Fruit fly (Drosophila melanogaster) S2 (cell line): ENCODE measurements around the gene CG9386.

ENCODE experiments used
- CG8478 ChIP-seq: fragments of >200 bp; optimal IDR thresholded peaks from 2 replicates; lab custom pipeline; 2018
- CTCF ChIP-seq, 2 experiments: fragments of >200 bp; optimal IDR thresholded peaks; 2 replicates each; lab custom pipeline; 2018

Gene CG9386

DNA sequence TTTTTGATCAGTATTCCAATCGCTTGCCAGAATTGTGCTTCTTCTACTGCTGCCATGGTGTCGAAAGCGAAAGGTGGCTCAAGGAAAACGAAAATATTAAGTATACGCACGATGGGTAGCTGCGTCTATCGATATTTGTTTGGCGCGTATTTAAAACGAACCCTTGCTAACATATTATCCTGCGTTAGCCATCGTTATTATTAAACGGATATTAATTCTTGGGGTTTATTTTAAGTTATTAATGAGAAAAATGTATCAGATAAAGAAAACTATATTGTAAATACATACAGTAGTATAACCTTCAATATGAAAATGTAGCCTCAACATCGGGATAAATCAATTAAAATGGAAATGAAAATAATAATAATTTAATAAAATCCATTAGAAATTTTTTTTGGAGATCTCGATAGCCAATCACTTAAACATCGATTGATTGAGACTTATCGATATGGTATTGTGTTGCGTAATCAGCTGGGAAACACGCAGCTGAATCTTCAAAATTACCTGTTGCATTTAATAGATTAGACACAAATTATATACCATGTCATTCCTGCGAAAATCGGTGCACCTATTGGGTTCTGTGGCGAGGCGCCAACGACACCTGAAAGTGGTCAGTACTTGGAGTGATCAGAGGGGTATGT is at the start of gene CG9386, which contains the start of gene BckdhA:
Gene CG9386, minus strand, starts transcription at position 75 of the 641 bp plus-strand sequence.
Gene BckdhA, plus strand, starts transcription at position 452 of the 641 bp plus-strand sequence.
- TF ChIP-seq CTCF (optimal IDR thresholded peaks at IDR 0.05; lab: Kevin White, UChicago) (no peak), CG8478 (lab: Kevin White, UChicago) (no peak)

DNA sequence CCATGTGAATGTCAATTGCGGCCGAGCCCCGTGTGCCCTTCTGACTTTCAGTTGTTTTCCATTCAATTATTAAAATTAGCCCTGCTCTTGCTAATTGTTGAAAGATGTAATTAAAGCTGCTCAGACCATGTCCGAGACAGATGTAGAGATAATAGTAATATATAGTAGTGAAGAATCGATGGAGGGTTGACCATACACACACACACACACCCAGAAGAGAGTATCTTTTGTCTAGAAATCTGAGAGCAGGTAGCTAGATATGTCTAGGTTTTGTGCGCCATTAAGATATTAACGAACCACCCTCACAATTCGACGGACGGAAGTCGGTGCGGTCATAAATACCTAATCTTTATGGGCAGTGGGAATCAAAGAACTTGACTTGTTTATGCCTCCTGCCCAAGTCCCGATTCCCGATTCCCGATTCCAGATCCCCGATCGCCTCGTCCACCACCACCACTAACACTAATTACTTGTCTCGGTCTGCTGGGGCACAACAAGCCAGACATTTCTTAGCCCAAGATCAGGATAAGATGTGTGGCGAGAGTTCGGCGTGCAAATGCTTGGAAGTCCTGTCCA is 49.3 kb upstream of the CG9386 start:
- no peak for TF ChIP-seq CG8478 (lab: Kevin White, UChicago)

DNA sequence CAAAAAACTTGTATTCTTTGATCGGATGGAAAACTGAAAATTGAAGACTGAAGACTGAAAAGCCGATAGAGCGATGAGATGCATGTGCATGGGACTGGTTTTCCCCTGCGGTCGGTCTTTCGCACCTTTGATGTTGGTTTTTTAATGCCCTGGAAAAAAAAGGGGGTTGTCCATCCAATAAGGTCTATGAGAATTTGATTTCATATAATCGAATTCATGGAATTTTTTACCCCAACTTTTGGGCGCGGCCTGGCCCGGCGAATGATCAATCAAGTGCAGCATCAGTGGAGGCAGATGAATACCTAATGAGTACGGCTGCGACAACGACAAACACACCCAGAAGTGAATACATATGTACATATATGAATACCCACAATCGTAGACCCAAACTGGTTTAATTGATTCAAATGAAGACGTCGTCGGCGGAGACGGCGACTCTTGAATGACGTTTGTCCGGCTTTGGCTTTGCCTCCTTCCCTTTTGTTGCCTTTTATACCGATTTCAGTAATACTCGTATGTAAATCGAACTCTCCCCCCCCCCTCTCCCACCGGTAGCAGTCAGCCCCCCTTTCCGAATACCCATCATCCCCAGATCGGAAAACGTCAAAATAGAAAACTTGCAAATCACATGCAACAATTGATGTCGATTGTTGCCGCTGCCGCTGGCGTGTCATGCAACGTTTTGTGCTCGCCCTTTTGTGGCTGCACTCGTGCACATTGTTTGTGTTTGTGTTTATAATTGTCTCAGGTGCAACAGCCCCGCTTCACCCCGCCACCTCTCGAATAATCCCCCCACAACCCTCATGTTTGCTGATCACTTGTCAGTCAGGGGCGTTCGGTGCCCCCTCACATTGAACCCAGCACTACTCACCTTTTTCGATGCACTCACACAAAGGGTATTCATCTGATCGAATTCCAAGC is 48.1 kb upstream of the CG9386 start:
- TF ChIP-seq CG8478 (lab: Kevin White, UChicago) (no peak), CTCF (optimal IDR thresholded peaks at IDR 0.05; lab: Kevin White, UChicago) (no peak)

DNA sequence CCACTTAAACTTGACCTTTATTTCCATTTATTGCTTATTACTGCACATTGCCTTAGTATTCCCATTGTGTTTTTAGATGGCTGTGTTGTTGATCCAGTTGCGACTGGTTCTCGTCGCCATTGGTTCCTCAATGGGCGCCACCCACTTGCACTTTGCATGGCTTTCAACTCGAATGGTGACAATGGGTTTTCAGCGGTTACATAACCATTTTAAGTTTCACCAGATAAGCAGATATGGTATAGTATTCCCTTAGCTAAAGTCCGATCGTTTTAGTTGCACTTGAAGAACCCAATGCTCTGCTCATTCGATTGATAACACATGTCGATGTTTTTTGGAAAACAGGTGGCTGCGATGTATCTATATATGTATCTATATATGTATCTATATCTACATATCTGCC is 46.7 kb upstream of the CG9386 start:
- TF ChIP-seq CG8478 (lab: Kevin White, UChicago) (no peak), CTCF (optimal IDR thresholded peaks at IDR 0.05; lab: Kevin White, UChicago) (no peak)

DNA sequence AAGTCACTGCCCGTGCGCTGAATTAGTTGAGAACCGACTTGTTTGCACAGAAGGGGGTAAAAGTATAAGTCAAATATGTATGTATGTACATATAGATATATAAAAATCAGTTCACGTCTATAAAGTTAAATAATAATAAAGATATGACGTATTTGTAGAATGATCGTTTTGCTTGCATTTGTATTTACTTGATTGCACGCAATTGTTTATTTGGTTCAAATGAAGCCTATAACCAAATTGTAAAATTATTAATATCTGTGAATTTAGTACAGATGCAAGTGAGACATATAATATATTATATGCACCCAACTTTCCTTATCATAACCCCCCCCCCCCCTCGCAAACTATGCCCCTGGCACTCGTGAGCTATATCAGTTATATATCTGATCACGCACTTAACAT is 45.4 kb upstream of the CG9386 start:
- TF ChIP-seq CTCF (optimal IDR thresholded peaks at IDR 0.05; lab: Kevin White, UChicago), result no peak
- no peak for TF ChIP-seq CG8478 (lab: Kevin White, UChicago)

DNA sequence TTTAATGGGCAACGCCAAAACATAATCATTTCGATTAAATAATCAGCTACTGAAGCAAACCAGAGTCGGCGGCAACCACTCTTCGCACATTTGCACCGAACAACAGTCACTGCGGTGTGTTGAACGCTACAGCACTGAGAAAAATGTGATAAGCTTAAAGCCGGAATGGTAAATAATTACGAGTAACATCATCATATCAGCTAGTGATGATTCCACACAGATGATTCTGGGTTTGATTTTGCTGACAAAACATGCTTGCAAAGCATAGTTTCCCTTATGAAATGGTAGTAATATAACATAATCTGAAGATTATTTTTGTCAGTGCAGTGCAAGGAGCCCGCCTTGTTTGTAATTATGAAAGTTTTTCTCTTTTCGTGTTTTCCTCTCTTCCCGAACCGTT is 42.9 kb upstream of the CG9386 start:
- TF ChIP-seq CTCF (optimal IDR thresholded peaks at IDR 0.05; lab: Kevin White, UChicago) (no peak), CG8478 (lab: Kevin White, UChicago) (no peak)

DNA sequence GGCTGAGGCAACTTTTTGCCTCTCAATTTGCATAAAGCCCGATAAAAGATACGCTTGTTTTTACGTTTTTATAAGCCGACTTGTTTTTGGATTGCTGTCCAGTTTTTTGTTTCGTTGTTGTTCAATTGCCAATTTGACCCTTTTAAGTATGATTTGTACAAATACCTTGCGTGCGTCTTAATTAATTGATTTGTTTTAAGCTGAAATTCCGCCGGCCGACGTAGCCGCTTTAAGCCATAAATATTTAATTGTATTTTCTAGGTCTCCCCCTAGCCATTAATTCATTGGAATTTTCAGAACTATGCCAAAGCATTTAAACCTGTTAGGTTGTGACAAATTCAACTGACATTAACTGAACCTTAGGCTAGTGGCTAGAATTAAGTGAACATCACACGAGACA is 41.4 kb upstream of the CG9386 start:
- TF ChIP-seq CG8478 (lab: Kevin White, UChicago) (no peak), CTCF (optimal IDR thresholded peaks at IDR 0.05; lab: Kevin White, UChicago) (no peak)

DNA sequence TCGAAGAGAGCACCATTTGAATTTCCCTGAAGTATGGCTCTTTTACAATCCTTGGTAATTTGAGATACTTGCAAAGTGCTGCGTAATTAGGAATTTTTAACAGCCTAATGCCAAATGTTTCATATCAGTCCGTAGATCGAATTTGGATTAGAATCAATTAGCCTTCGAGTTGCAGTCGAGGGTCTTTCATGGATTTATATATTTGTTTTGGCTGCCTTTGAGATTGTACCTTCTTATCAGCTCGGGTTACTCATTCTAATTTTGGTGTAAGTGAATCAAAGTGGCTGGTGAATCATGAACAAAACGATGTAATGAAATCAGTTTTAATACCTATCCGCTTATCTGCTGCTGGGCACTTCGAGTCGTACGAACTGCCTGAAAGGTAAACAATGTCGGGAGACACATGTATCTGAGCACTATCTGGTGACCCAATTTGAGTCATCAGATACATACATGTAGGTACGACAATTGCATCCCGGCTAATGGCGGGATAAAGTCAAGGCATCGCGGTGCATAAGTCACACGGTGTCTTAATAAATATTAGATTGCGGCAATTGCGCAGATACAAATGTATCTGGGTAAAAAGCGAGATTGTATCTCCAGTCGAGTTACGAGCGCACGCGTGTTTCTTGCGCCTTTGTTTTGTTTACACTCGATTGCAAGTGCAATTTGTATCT is 40.6 kb upstream of the CG9386 start:
- TF ChIP-seq CG8478 (lab: Kevin White, UChicago) (no peak), CTCF (optimal IDR thresholded peaks at IDR 0.05; lab: Kevin White, UChicago) (no peak)

DNA sequence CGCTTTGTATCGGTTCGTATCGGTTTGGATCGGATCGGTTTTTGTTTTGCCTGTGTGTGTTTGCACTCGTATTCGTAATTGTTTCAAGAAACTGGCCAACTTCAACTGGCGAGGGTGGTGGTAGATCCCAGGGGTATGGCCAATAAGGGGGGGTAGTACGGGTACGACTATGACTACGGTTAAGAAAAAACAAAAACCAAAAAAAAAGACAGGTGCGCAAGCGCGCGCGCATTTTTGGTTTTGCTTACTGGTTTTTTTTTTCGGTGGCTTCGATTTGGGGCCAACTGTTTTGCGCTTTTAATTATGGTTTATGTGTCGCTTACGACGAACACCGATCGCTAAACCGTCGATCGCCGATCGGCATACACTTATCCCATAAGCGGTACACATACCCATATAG is 39.6 kb upstream of the CG9386 start:
- no peak for TF ChIP-seq CG8478 (lab: Kevin White, UChicago)

DNA sequence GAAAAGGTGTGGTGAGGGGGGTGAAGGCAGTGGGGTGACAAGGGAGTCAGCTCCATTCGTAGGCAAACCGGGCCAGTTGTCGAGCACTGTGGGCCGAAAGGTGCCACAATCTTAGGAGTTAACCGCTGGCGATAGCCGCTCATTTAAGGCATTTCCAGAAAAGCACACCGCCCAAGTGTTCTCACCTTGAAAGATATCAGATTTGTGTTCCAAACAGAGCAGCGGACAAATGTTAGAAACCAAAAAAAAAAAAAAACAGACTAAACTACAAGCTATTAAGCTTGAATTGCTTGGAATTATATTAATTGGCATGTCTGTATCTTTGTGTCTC is 39.0 kb upstream of the CG9386 start:
- TF ChIP-seq CTCF (optimal IDR thresholded peaks at IDR 0.05; lab: Kevin White, UChicago) (no peak), CG8478 (lab: Kevin White, UChicago) (no peak)

DNA sequence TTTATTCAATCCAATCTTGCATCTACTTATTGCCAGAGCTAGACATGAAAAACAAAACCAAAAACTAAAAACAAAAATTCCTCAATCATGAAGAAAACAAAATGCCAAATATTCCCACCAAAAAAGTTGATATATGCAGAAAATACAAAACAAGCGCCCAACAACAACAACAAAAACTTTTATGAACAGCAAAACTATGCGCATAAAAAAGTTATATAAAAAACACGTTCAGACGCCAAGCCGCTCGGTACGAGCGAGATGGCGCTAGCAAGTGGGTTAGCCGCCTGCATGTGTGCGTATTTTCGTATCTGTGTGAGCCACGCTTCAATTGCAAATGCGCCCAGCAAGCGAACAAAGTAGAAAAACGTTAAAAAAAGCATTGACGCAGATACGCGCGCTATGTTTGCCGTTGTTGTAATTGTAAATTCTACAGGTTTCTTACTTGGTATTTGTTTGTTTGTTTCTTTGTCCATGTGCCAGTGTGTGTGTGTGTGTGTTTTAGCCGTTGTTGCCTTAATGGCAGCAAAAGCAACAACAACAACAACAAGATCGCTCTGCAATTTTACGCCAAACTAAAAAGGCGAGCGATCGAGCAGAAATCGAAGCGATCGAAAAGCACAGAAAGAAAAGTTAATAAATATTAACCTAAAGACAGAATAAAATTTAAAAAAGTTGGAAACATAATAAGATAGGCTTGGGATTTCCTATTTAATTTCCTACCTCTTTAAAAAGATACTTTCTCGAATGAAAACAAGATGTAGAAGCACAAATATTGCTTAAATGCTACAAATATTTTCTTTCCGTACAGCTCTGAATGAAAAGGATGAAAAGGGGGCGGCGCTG is 38.4 kb upstream of the CG9386 start:
- TF ChIP-seq CTCF (optimal IDR thresholded peaks at IDR 0.05; lab: Kevin White, UChicago) (no peak), CG8478 (lab: Kevin White, UChicago) (no peak)

DNA sequence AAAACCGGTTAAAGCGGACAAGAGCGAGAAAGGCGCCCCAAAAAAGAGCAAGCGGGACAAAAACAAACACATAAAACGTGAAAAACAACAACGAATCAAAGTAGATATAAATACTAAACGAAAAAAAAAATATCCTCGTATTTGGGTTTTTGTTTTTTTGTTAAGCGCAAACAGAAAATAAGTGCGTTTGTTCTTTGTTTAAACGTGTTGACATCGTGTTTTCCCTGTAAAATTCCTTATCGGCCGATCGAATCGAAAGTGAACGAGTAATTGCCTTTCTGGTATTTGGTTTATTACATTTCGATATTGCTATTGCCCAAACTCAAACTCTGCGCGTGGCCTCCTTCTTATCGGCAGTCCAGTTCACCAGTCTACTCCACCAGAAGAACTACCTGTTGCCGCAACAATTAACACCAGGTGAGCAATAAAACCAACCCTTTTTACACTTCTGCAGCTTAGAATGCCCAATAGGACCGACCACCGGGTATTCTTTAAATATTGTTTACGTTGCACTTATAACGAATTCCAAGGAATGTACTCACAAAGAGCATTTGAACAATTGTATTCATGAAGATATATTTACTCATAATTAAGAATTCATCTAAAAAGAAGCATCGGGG is 36.7 kb upstream of the CG9386 start:
- TF ChIP-seq CTCF (optimal IDR thresholded peaks at IDR 0.05; lab: Kevin White, UChicago), result no peak
- TF ChIP-seq CG8478 (lab: Kevin White, UChicago), result no peak

DNA sequence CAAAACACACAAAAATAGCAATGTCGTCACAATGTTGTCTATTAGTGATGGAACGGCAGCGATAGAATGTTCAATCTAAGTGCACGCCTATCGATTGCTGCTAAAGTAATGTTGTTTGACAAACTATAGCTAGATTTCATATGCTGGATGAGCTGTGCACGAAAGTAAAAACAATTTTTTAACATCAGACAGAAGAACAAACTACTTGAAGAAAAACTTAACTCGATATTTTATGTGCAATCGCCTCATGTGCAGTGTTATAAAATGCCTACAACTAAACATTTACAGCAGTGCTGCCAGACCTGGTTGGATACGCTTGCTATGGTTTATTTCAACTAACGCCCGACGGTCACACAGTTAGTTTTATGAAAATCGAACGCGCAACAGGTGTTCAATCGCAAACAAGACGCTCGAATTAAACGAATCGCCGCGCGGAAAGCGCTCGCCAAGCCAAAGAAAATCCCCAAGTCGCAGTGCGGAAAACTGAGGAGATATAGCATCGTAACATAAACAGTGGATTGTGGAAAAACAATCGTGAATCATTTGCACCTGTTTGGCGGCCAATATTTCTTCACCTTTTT is 35.8 kb upstream of the CG9386 start, which contains the start of the genes bocks and CG8312:
Gene bocks, minus strand, starts transcription at position 51 of the 581 bp plus-strand sequence.
Gene CG8312, plus strand, starts transcription at position 358 of the 581 bp plus-strand sequence.
- TF ChIP-seq CTCF (optimal IDR thresholded peaks at IDR 0.05; lab: Kevin White, UChicago) (peak; percentile 4 to 35), CG8478 (lab: Kevin White, UChicago) (no peak)
